Worm (Caenorhabditis elegans) whole organism, early embryonic: ENCODE results near the gene K12B6.4.

Experiments
- F13C5.2 ChIP-seq: sonication (generic microtip); optimal IDR thresholded peaks from 2 replicates; lab custom pipeline; 2017; ENCODE audit warnings: mild to moderate bottlenecking, missing genetic modification characterization, inconsistent platforms, missing compliant biosample characterization
- aly-1 ChIP-seq: sonication (generic microtip); optimal IDR thresholded peaks from 2 replicates; lab custom pipeline; 2016; ENCODE audit warnings: missing genetic modification characterization, missing compliant biosample characterization
- ama-1 ChIP-seq: fragments of 150-350 bp; optimal IDR thresholded peaks from 2 replicates; lab custom pipeline; 2014
- ceh-13 ChIP-seq: fragments of 200-800 bp; sonication (Bioruptor generic); optimal IDR thresholded peaks from 2 replicates; lab custom pipeline; 2018; ENCODE audit warnings: mild to moderate bottlenecking, missing genetic modification characterization, missing compliant biosample characterization
- ceh-36 ChIP-seq: sonication (generic microtip); optimal IDR thresholded peaks from 2 replicates; lab custom pipeline; 2016; ENCODE audit warnings: missing genetic modification characterization, inconsistent platforms, missing compliant biosample characterization
- ets-7 ChIP-seq: sonication (generic microtip); optimal IDR thresholded peaks from 2 replicates; lab custom pipeline; 2016; ENCODE audit warnings: missing genotype, missing genetic modification characterization, missing compliant biosample characterization
- flt-1 ChIP-seq: fragments of 200-800 bp; sonication (Bioruptor generic); IDR thresholded peaks from 2 replicates; pipeline ENCODE4 v1.3.6; 2022; ENCODE audit warnings: missing genetic modification characterization, missing compliant biosample characterization
- hmbx-1 ChIP-seq: sonication (generic microtip); optimal IDR thresholded peaks from 2 replicates; lab custom pipeline; 2016; ENCODE audit warnings: mild to moderate bottlenecking, missing genetic modification characterization, missing compliant biosample characterization
- hmg-4 ChIP-seq: fragments of 200-800 bp; sonication (Bioruptor generic); optimal IDR thresholded peaks from 2 replicates; lab custom pipeline; 2018; ENCODE audit warnings: mild to moderate bottlenecking, missing genetic modification characterization, missing compliant biosample characterization
- hnd-1 ChIP-seq: sonication (generic microtip); optimal IDR thresholded peaks from 2 replicates; lab custom pipeline; 2016; ENCODE audit warnings: missing genetic modification characterization, missing compliant biosample characterization
- scrt-1 ChIP-seq: fragments of 200-800 bp; sonication (Bioruptor generic); IDR thresholded peaks from 2 replicates; pipeline ENCODE4 v1.3.6; 2022; ENCODE audit warnings: missing genetic modification characterization, missing compliant biosample characterization
- sea-1 ChIP-seq: fragments of 200-800 bp; sonication (Bioruptor generic); conservative IDR thresholded peaks from 2 replicates; pipeline ENCODE4 v1.3.6; 2022; ENCODE audit warnings: missing genetic modification characterization, missing compliant biosample characterization
- tbx-11 ChIP-seq: fragments of 200-800 bp; sonication (Bioruptor generic); IDR thresholded peaks from 2 replicates; pipeline ENCODE4 v1.3.6; 2022; ENCODE audit warnings: missing genetic modification characterization, missing compliant biosample characterization
- tra-4 ChIP-seq: sonication (generic microtip); optimal IDR thresholded peaks from 2 replicates; lab custom pipeline; 2017; ENCODE audit warnings: missing genetic modification characterization, missing compliant biosample characterization

ce11 chrV:6267978-6268377, 13.1 kb downstream of the K12B6.4 start:
- TF ChIP-seq aly-1 (tag; lab: Kevin White, UChicago) (no peak), ama-1 (lab: Kevin White, UChicago) (no peak), F13C5.2 (tag; lab: Kevin White, UChicago) (no peak), sea-1 (GFP tag; lab: Robert Waterston, UW) (no peak), ceh-36 (tag; lab: Kevin White, UChicago) (no peak), tra-4 (no peak), hnd-1 (tag; lab: Kevin White, UChicago) (no peak), ets-7 (tag; lab: Kevin White, UChicago) (no peak), hmbx-1 (tag; lab: Kevin White, UChicago) (no peak), hmg-4 (GFP tag; lab: Kevin White, UChicago) (no peak), flt-1 (GFP tag; lab: Robert Waterston, UW) (no peak), tbx-11 (GFP tag; lab: Robert Waterston, UW) (no peak), scrt-1 (GFP tag; lab: Robert Waterston, UW) (no peak), ceh-13 (GFP tag; lab: Kevin White, UChicago) (no peak)
